Fruit fly (Drosophila melanogaster) whole organism, embryonic: Measurements from ENCODE around the gene Acat1.
A peak's percentile ranks its signal among the peaks of the same experiment; 100 is the strongest.

Source experiments
- CG1024 ChIP-seq: fragments of 200-800 bp; sonication (Bioruptor generic); IDR thresholded peaks from 2 replicates; pipeline ENCODE4 v1.3.6; 2022; ENCODE audit warnings: missing biosample characterization, missing genetic modification characterization
- CG10543 ChIP-seq: fragments of 200-800 bp; sonication (Bioruptor generic); optimal IDR thresholded peaks from 3 replicates; lab custom pipeline; 2017; ENCODE audit warnings: missing biosample characterization, mild to moderate bottlenecking, missing genetic modification characterization, moderate library complexity
- CG12391 ChIP-seq: fragments of 200-800 bp; sonication (Bioruptor generic); optimal IDR thresholded peaks from 3 replicates; lab custom pipeline; 2018; ENCODE audit warnings: missing biosample characterization, mild to moderate bottlenecking, missing genetic modification characterization, moderate library complexity
- CG13287 ChIP-seq: fragments of 200-800 bp; sonication (Bioruptor generic); IDR thresholded peaks from 2 replicates; pipeline ENCODE4 v1.3.6; 2022; ENCODE audit warnings: missing biosample characterization, missing genetic modification characterization; ENCODE audit not compliant: partially characterized antibody
- CG14441 ChIP-seq: fragments of 200-800 bp; sonication (Bioruptor generic); IDR thresholded peaks from 2 replicates; pipeline ENCODE4 v1.3.6; 2022; ENCODE audit warnings: missing biosample characterization, missing genetic modification characterization
- CG16815 ChIP-seq: fragments of 200-800 bp; sonication (Bioruptor generic); optimal IDR thresholded peaks from 3 replicates; lab custom pipeline; 2017; ENCODE audit warnings: missing biosample characterization, mild to moderate bottlenecking, missing genetic modification characterization
- CG18476 ChIP-seq: fragments of 200-800 bp; sonication (Bioruptor generic); optimal IDR thresholded peaks from 2 replicates; lab custom pipeline; 2016; ENCODE audit warnings: missing biosample characterization, mild to moderate bottlenecking, missing genetic modification characterization
- CG18599 ChIP-seq: fragments of 200-800 bp; sonication (Bioruptor generic); optimal IDR thresholded peaks from 3 replicates; lab custom pipeline; 2017; ENCODE audit warnings: missing biosample characterization, missing genetic modification characterization, mild to moderate bottlenecking, moderate library complexity, missing genetic modification reagents
- CG30431 ChIP-seq: fragments of 200-800 bp; sonication (Bioruptor generic); optimal IDR thresholded peaks from 2 replicates; lab custom pipeline; 2017; ENCODE audit warnings: missing biosample characterization, missing genetic modification characterization
- CG31224 ChIP-seq: fragments of 200-800 bp; sonication (Bioruptor generic); IDR thresholded peaks from 2 replicates; pipeline ENCODE4 v1.3.6; 2022; ENCODE audit warnings: missing biosample characterization, missing genetic modification characterization
- CG31365 ChIP-seq: fragments of 200-800 bp; sonication (Bioruptor generic); optimal IDR thresholded peaks from 2 replicates; lab custom pipeline; 2018; ENCODE audit warnings: missing biosample characterization, mild to moderate bottlenecking, missing genetic modification characterization
- CG34422 ChIP-seq: fragments of 200-800 bp; sonication (Bioruptor generic); IDR thresholded peaks from 3 replicates; pipeline ENCODE4 v1.3.6; 2022; ENCODE audit warnings: missing biosample characterization, missing genetic modification characterization
- CG4424 ChIP-seq: fragments of 200-800 bp; sonication (Bioruptor generic); optimal IDR thresholded peaks from 3 replicates; lab custom pipeline; 2016; ENCODE audit warnings: missing biosample characterization, missing genetic modification characterization
- CG5953 ChIP-seq: fragments of 200-800 bp; sonication (Bioruptor generic); IDR thresholded peaks from 2 replicates; pipeline ENCODE4 v1.3.6; 2022; ENCODE audit warnings: missing biosample characterization, missing genetic modification characterization
- CG6254 ChIP-seq: fragments of 200-800 bp; sonication (Bioruptor generic); optimal IDR thresholded peaks from 3 replicates; lab custom pipeline; 2017; ENCODE audit warnings: mild to moderate bottlenecking, missing biosample characterization, missing genetic modification reagents, missing genetic modification characterization
- CG7357 ChIP-seq: fragments of 200-800 bp; sonication (Bioruptor generic); IDR thresholded peaks from 3 replicates; pipeline ENCODE4 v1.3.6; 2022; ENCODE audit warnings: missing biosample characterization, missing genetic modification characterization
- CG8359 ChIP-seq: fragments of 200-800 bp; sonication (Bioruptor generic); optimal IDR thresholded peaks from 2 replicates; lab custom pipeline; 2017; ENCODE audit warnings: missing biosample characterization, mild to moderate bottlenecking, missing genetic modification characterization, borderline replicate concordance
- CG8478 ChIP-seq: fragments of >200 bp; optimal IDR thresholded peaks from 2 replicates; lab custom pipeline; 2018
- CG8924 ChIP-seq: fragments of 200-800 bp; optimal IDR thresholded peaks from 3 replicates; lab custom pipeline; 2019; ENCODE audit warnings: missing biosample characterization, mild to moderate bottlenecking, missing genetic modification characterization, moderate library complexity
- CoRest ChIP-seq: fragments of 200-800 bp; sonication (Bioruptor generic); optimal IDR thresholded peaks from 3 replicates; lab custom pipeline; 2018; ENCODE audit warnings: missing biosample characterization, mild to moderate bottlenecking, missing genetic modification characterization, moderate library complexity
- Dek ChIP-seq: fragments of 200-800 bp; sonication (Bioruptor generic); optimal IDR thresholded peaks from 3 replicates; lab custom pipeline; 2019; ENCODE audit warnings: missing biosample characterization, mild to moderate bottlenecking, missing genetic modification characterization, moderate library complexity
- Ets65A ChIP-seq: fragments of 200-800 bp; sonication (Bioruptor generic); peaks from one replicate; lab custom pipeline; 2016; ENCODE audit warnings: missing biosample characterization, missing genetic modification characterization
- Ets97D ChIP-seq: fragments of 200-800 bp; sonication (Bioruptor generic); optimal IDR thresholded peaks from 3 replicates; lab custom pipeline; 2016; ENCODE audit warnings: missing biosample characterization, missing genetic modification characterization
- HLH3B ChIP-seq: fragments of 200-800 bp; sonication (Bioruptor generic); IDR thresholded peaks from 2 replicates; pipeline ENCODE4 v1.3.6; 2022; ENCODE audit warnings: missing biosample characterization, missing genetic modification characterization
- Oli ChIP-seq: fragments of 200-800 bp; sonication (Bioruptor generic); optimal IDR thresholded peaks from 2 replicates; lab custom pipeline; 2018; ENCODE audit warnings: missing biosample characterization, mild to moderate bottlenecking, missing genetic modification characterization, moderate library complexity
- Sry-β ChIP-seq: fragments of 200-800 bp; sonication (Bioruptor generic); optimal IDR thresholded peaks from 2 replicates; lab custom pipeline; 2018; ENCODE audit warnings: missing biosample characterization, mild to moderate bottlenecking, missing genetic modification characterization, moderate library complexity
- Ssrp ChIP-seq: fragments of 200-800 bp; sonication (Bioruptor generic); optimal IDR thresholded peaks from 2 replicates; lab custom pipeline; 2018; ENCODE audit warnings: missing biosample characterization, mild to moderate bottlenecking, missing genetic modification characterization, moderate library complexity
- TFAM ChIP-seq: fragments of 200-800 bp; sonication (Bioruptor generic); optimal IDR thresholded peaks from 2 replicates; lab custom pipeline; 2017; ENCODE audit warnings: missing biosample characterization, missing genetic modification characterization, inconsistent platforms
- Taf1 ChIP-seq: fragments of 200-800 bp; sonication (Bioruptor generic); IDR thresholded peaks from 2 replicates; pipeline ENCODE4 v1.3.6; 2022; ENCODE audit warnings: missing biosample characterization, missing genetic modification characterization
- ab ChIP-seq: fragments of 200-800 bp; sonication (Bioruptor generic); optimal IDR thresholded peaks from 2 replicates; lab custom pipeline; 2016; ENCODE audit warnings: missing biosample characterization, missing genetic modification characterization
- bigmax ChIP-seq: fragments of 200-800 bp; sonication (Bioruptor generic); optimal IDR thresholded peaks from 2 replicates; lab custom pipeline; 2018; ENCODE audit warnings: missing biosample characterization, mild to moderate bottlenecking, missing genetic modification characterization
- bsh ChIP-seq, 2 experiments: fragments of 200-800 bp; sonication (Bioruptor generic); optimal IDR thresholded peaks; 2 replicates each; lab custom pipeline; 2017 to 2018; ENCODE audit warnings: mild to moderate bottlenecking in 2 of 2, missing biosample characterization in 2 of 2, missing genetic modification characterization in 2 of 2, moderate library complexity in 1 of 2
- chinmo ChIP-seq: fragments of 200-800 bp; sonication (Bioruptor generic); IDR thresholded peaks from 4 replicates; pipeline ENCODE4 v1.3.6; 2022; ENCODE audit warnings: missing biosample characterization, missing genetic modification characterization; ENCODE audit not compliant: partially characterized antibody
- chm ChIP-seq: fragments of 200-800 bp; sonication (Bioruptor generic); IDR thresholded peaks from 2 replicates; pipeline ENCODE4 v1.3.6; 2022; ENCODE audit warnings: missing biosample characterization, missing genetic modification characterization
- ci ChIP-seq: fragments of 200-800 bp; sonication (Bioruptor generic); IDR thresholded peaks from 3 replicates; pipeline ENCODE4 v1.3.6; 2022; ENCODE audit warnings: missing biosample characterization, missing genetic modification characterization
- emc ChIP-seq: fragments of 200-800 bp; sonication (Bioruptor generic); optimal IDR thresholded peaks from 2 replicates; lab custom pipeline; 2016; ENCODE audit warnings: missing biosample characterization, missing genetic modification characterization
- insv ChIP-seq, 2 experiments: fragments of 200-800 bp; sonication (Bioruptor generic); optimal IDR thresholded peaks; 3 replicates each; lab custom pipeline; 2016 to 2018; ENCODE audit warnings: missing biosample characterization in 2 of 2, missing genetic modification characterization in 2 of 2
- lmd ChIP-seq: fragments of 200-800 bp; sonication (Bioruptor generic); IDR thresholded peaks from 2 replicates; pipeline ENCODE4 v1.3.6; 2022; ENCODE audit warnings: missing biosample characterization, missing genetic modification characterization
- nerfin-1 ChIP-seq: fragments of 200-800 bp; sonication (Bioruptor generic); optimal IDR thresholded peaks from 3 replicates; lab custom pipeline; 2019; ENCODE audit warnings: missing biosample characterization, mild to moderate bottlenecking, missing genetic modification characterization, moderate library complexity
- pros ChIP-seq: fragments of 200-800 bp; sonication (Bioruptor generic); optimal IDR thresholded peaks from 3 replicates; lab custom pipeline; 2019; ENCODE audit warnings: missing biosample characterization, mild to moderate bottlenecking, missing genetic modification characterization, moderate library complexity
- psq ChIP-seq: fragments of 200-800 bp; sonication (Bioruptor generic); optimal IDR thresholded peaks from 2 replicates; lab custom pipeline; 2017; ENCODE audit warnings: missing biosample characterization, missing genetic modification characterization
- ro ChIP-seq: fragments of 200-800 bp; sonication (Bioruptor generic); IDR thresholded peaks from 2 replicates; pipeline ENCODE4 v1.3.6; 2022; ENCODE audit warnings: missing biosample characterization, missing genetic modification characterization
- seq ChIP-seq: fragments of 200-800 bp; sonication (Bioruptor generic); IDR thresholded peaks from 2 replicates; pipeline ENCODE4 v1.3.6; 2022; ENCODE audit warnings: missing biosample characterization, missing genetic modification characterization
- tna ChIP-seq: fragments of 200-800 bp; sonication (Bioruptor generic); IDR thresholded peaks from 2 replicates; pipeline ENCODE4 v1.3.6; 2022; ENCODE audit warnings: missing biosample characterization, missing genetic modification characterization; ENCODE audit not compliant: partially characterized antibody
- ttk ChIP-seq: fragments of 200-800 bp; sonication (Bioruptor generic); IDR thresholded peaks from 2 replicates; pipeline ENCODE4 v2.1.2; 2022; ENCODE audit warnings: missing biosample characterization, missing genetic modification characterization
- tx ChIP-seq: fragments of 200-800 bp; sonication (Bioruptor generic); optimal IDR thresholded peaks from 2 replicates; lab custom pipeline; 2016; ENCODE audit warnings: missing biosample characterization, missing genetic modification characterization
- vvl ChIP-seq: fragments of 200-800 bp; sonication (Bioruptor generic); IDR thresholded peaks from 2 replicates; pipeline ENCODE4 v1.3.6; 2022; ENCODE audit warnings: missing biosample characterization, missing genetic modification characterization
- wek ChIP-seq: fragments of 200-800 bp; sonication (Bioruptor generic); optimal IDR thresholded peaks from 3 replicates; lab custom pipeline; 2018; ENCODE audit warnings: missing biosample characterization, mild to moderate bottlenecking, missing genetic modification characterization, moderate library complexity
- zfh2 ChIP-seq: fragments of 200-800 bp; sonication (Bioruptor generic); optimal IDR thresholded peaks from 2 replicates; lab custom pipeline; 2016; ENCODE audit warnings: missing biosample characterization, missing genetic modification characterization

Gene Acat1

DNA sequence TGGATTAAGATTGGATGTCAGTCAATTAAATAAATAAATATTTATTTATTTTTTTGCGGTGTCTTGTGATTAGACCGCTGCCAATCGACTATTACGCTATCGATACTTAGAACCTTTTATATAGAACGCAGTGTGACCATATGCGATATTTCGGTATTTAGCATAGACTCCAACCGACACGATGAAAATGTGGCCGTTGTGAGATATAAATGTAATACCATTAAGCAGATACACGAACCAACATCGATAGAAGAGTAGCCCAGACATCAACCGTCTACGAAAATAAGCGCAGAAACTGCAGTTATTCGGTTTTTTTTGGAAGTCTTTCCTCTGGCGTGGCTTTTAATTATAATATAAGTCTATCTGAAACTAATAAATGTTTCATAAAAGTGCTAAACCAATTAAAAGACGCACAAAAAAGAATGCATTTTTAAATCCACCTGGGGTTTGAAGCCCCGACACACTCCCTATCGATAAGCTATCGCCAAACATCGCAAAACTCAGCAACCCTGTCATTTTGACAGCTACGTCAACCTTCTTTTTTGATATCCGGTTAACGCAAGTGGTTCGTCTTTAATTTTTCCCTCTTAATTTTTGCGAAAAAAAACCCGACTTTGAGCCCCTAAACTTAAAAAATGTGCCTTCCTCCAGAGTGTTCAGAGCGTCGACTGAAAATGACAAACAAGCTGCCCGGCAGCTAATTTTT lies 44.8 kb upstream of the Acat1 start, which contains the start of the genes Dhdds and RpS14a (continued):
- TF ChIP-seq CG8359 (GFP tag; lab: Kevin White, UChicago) (peak; percentile 6), Ets65A (GFP tag; lab: Kevin White, UChicago) (peak; percentile 96), CG30431 (GFP tag; lab: Kevin White, UChicago) (peak; percentile 20), Taf1 (GFP tag; lab: Robert Waterston, UW) (no peak), Sry-β (GFP tag; lab: Kevin White, UChicago) (no peak), ab (GFP tag; lab: Kevin White, UChicago) (no peak), CG12391 (tag; lab: Kevin White, UChicago) (peak; percentile 63), bsh (GFP tag; optimal IDR thresholded peaks at IDR 0.05; lab: Kevin White, UChicago) (peak in 1 of 2 experiments; percentile 25), insv (GFP tag; optimal IDR thresholded peaks at IDR 0.05; lab: Kevin White, UChicago) (peak in 1 of 2 experiments; percentile 67), wek (peak; percentile 17), nerfin-1 (tag; lab: Kevin White, UChicago) (peak; percentile 44), Ssrp (tag; lab: Kevin White, UChicago) (no peak), CG4424 (GFP tag; lab: Kevin White, UChicago) (peak; percentile 77), tx (GFP tag; lab: Kevin White, UChicago) (no peak), chm (GFP tag; lab: Robert Waterston, UW) (no peak; the same call in 1 of the 2 replicates), seq (peak; percentile 9; the same call in 1 of the 2 replicates), CG10543 (peak; percentile 65), bigmax (GFP tag; lab: Kevin White, UChicago) (no peak), CG6254 (GFP tag; lab: Kevin White, UChicago) (no peak), CG18476 (GFP tag; lab: Kevin White, UChicago) (peak; percentile 44), vvl (GFP tag; lab: Robert Waterston, UW) (peak; percentile 17; the same call in 1 of the 2 replicates), ro (no peak), Dek (no peak), CG1024 (GFP tag; lab: Robert Waterston, UW) (no peak), TFAM (GFP tag; lab: Kevin White, UChicago) (no peak), CG8924 (peak; percentile 49), ttk (GFP tag; lab: Robert Waterston, UW) (no peak), CG16815 (peak; percentile 29), Ets97D (GFP tag; lab: Kevin White, UChicago) (peak; percentile 99), CG31224 (peak; percentile 37; the same call in 1 of the 2 replicates), CG18599 (peak; percentile 67), psq (GFP tag; lab: Kevin White, UChicago) (no peak), CG13287 (GFP tag; lab: Robert Waterston, UW) (peak; percentile 76), CG5953 (GFP tag; lab: Robert Waterston, UW) (no peak), CG7357 (GFP tag; lab: Robert Waterston, UW) (no peak), lmd (no peak), zfh2 (peak; percentile 61), Oli (tag; lab: Kevin White, UChicago) (peak; percentile 33), CG34422 (GFP tag; lab: Robert Waterston, UW) (peak; percentile 23; the same call in 1 of the 3 replicates), CG14441 (0 out of 2 replicates have a peak, but pooled peaks have one; percentile 7), CoRest (tag; lab: Kevin White, UChicago) (peak; percentile 47), ci (GFP tag; lab: Robert Waterston, UW) (peak; percentile 75), HLH3B (GFP tag; lab: Robert Waterston, UW) (no peak), CG31365 (tag; lab: Kevin White, UChicago) (peak; percentile 11), tna (GFP tag; lab: Robert Waterston, UW) (peak; percentile 35; the same call in 1 of the 2 replicates), CG8478 (lab: Kevin White, UChicago) (peak; percentile 86), chinmo (GFP tag; lab: Robert Waterston, UW) (no peak), pros (GFP tag; lab: Kevin White, UChicago) (no peak), emc (GFP tag; lab: Kevin White, UChicago) (peak; percentile 40)
